Fruit fly (Drosophila melanogaster): Measurements from ENCODE around the gene CG10435.

CG10435 gene

dm6 chr3R:8029496-8030013, 16.6 kb upstream of the CG10435 start, which contains the start of gene ImpE3 (continued):
- TF ChIP-seq Ets21C (GFP tag; optimal IDR thresholded peaks at IDR 0.05) = peak; percentile 44
- peak; percentile 13 for TF ChIP-seq Ets96B (tag; optimal IDR thresholded peaks at IDR 0.05)
- TF ChIP-seq CG10631 (GFP tag; optimal IDR thresholded peaks at IDR 0.05) = peak; percentile 23
- peak; percentile 26 for TF ChIP-seq CG3032 (tag; optimal IDR thresholded peaks at IDR 0.05)
- TF ChIP-seq dac (GFP tag; optimal IDR thresholded peaks at IDR 0.05) = no peak
- TF ChIP-seq CG7368 (GFP tag; optimal IDR thresholded peaks at IDR 0.05) = peak; percentile 23
- TF ChIP-seq CG11762 (GFP tag; optimal IDR thresholded peaks at IDR 0.05; ENCODE audit: insufficient read depth) = peak; percentile 33
- peak; percentile 50 for TF ChIP-seq OdsH (GFP tag; optimal IDR thresholded peaks at IDR 0.05)
- TF ChIP-seq CG6792 (GFP tag; optimal IDR thresholded peaks at IDR 0.05) = peak; percentile 45
- TF ChIP-seq CG1621 (tag; optimal IDR thresholded peaks at IDR 0.05) = no peak
- TF ChIP-seq CG6854 (GFP tag; optimal IDR thresholded peaks at IDR 0.05) = peak; percentile 31
- no peak for TF ChIP-seq Lpt (GFP tag; optimal IDR thresholded peaks at IDR 0.05)
- peak; percentile 80 for TF ChIP-seq vri (GFP tag; optimal IDR thresholded peaks at IDR 0.05)

- peak; percentile 72 for TF ChIP-seq CG3919 (GFP tag; optimal IDR thresholded peaks at IDR 0.05)
- TF ChIP-seq CG11762 (GFP tag; optimal IDR thresholded peaks at IDR 0.05; ENCODE audit: insufficient read depth) = peak; percentile 42
- TF ChIP-seq CG31627 (GFP tag; optimal IDR thresholded peaks at IDR 0.05) = peak; percentile 64
- peak; percentile 92 for TF ChIP-seq CG34406 (GFP tag; optimal IDR thresholded peaks at IDR 0.05)
- peak; percentile 12 for TF ChIP-seq CG8319 (GFP tag; optimal IDR thresholded peaks at IDR 0.05)
- TF ChIP-seq salr (GFP tag; optimal IDR thresholded peaks at IDR 0.05) = peak; percentile 37 to 97
- TF ChIP-seq pdm3 (GFP tag; optimal IDR thresholded peaks at IDR 0.05) = peak; percentile 76
- TF ChIP-seq CG11902 (GFP tag; optimal IDR thresholded peaks at IDR 0.05) = peak; percentile 55
- peak; percentile 77 for TF ChIP-seq Sox14 (GFP tag; optimal IDR thresholded peaks at IDR 0.05)
- TF ChIP-seq fd59A (GFP tag; optimal IDR thresholded peaks at IDR 0.05) = peak; percentile 50
- TF ChIP-seq topi (GFP tag; optimal IDR thresholded peaks at IDR 0.05) = no peak
- peak; percentile 64 for TF ChIP-seq Blimp-1 (GFP tag; optimal IDR thresholded peaks at IDR 0.05)
- peak; percentile 44 for TF ChIP-seq CG1621 (tag; optimal IDR thresholded peaks at IDR 0.05)
- peak; percentile 87 for TF ChIP-seq CG6792 (GFP tag; optimal IDR thresholded peaks at IDR 0.05)
- TF ChIP-seq Hr38 (GFP tag; optimal IDR thresholded peaks at IDR 0.05) = no peak
- TF ChIP-seq CG9139 (GFP tag; optimal IDR thresholded peaks at IDR 0.05) = peak; percentile 82
- TF ChIP-seq net (GFP tag; optimal IDR thresholded peaks at IDR 0.05) = peak; percentile 87
- peak; percentile 66 for TF ChIP-seq dac (GFP tag; optimal IDR thresholded peaks at IDR 0.05)
- TF ChIP-seq spab (GFP tag; optimal IDR thresholded peaks at IDR 0.05) = peak; percentile 74
- TF ChIP-seq CG16779 (tag; optimal IDR thresholded peaks at IDR 0.05) = peak; percentile 91
- TF ChIP-seq CG7368 (GFP tag; optimal IDR thresholded peaks at IDR 0.05) = peak; percentile 71
- no peak for TF ChIP-seq Smox (GFP tag; optimal IDR thresholded peaks at IDR 0.05)
- peak; percentile 51 for TF ChIP-seq Met (GFP tag; optimal IDR thresholded peaks at IDR 0.05)
- TF ChIP-seq cyc (GFP tag; optimal IDR thresholded peaks at IDR 0.05) = peak; percentile 25
- peak; percentile 83 for TF ChIP-seq Ets96B (tag; optimal IDR thresholded peaks at IDR 0.05)
- TF ChIP-seq dsx (GFP tag; optimal IDR thresholded peaks at IDR 0.05; ENCODE audit: poor library complexity, severe bottlenecking) = peak; percentile 85
- TF ChIP-seq CG4318 (GFP tag; optimal IDR thresholded peaks at IDR 0.05) = peak; percentile 89
- peak; percentile 39; the same call in 1 of the 2 replicates for TF ChIP-seq Gug (GFP tag; IDR thresholded peaks at IDR 0.05)
- TF ChIP-seq achi (GFP tag; optimal IDR thresholded peaks at IDR 0.05) = peak; percentile 92
- TF ChIP-seq esn (GFP tag; optimal IDR thresholded peaks at IDR 0.05) = peak; percentile 91
- TF ChIP-seq Hr4 (GFP tag; optimal IDR thresholded peaks at IDR 0.05) = peak; percentile 84
- peak; percentile 83 for TF ChIP-seq Sox102F (GFP tag; optimal IDR thresholded peaks at IDR 0.05)
- TF ChIP-seq Eip78C (GFP tag) = peak; percentile 95
- TF ChIP-seq Hr39 (GFP tag; optimal IDR thresholded peaks at IDR 0.05) = peak; percentile 63
- peak; percentile 76 for TF ChIP-seq CG10669 (GFP tag; optimal IDR thresholded peaks at IDR 0.05)
- peak; percentile 42 for TF ChIP-seq Eip93F (GFP tag; optimal IDR thresholded peaks at IDR 0.05)
- TF ChIP-seq CG3032 (tag; optimal IDR thresholded peaks at IDR 0.05) = peak; percentile 80
- peak; percentile 85 for TF ChIP-seq acj6 (GFP tag; optimal IDR thresholded peaks at IDR 0.05)
- peak; percentile 65 for TF ChIP-seq vri (GFP tag; optimal IDR thresholded peaks at IDR 0.05)
- TF ChIP-seq lz (GFP tag; optimal IDR thresholded peaks at IDR 0.05) = peak; percentile 80
- no peak for TF ChIP-seq fkh (GFP tag; optimal IDR thresholded peaks at IDR 0.05)
- TF ChIP-seq CG6808 (GFP tag; optimal IDR thresholded peaks at IDR 0.05) = peak; percentile 75
- TF ChIP-seq CG6276 (GFP tag; optimal IDR thresholded peaks at IDR 0.05) = peak; percentile 89
These were observed 14.2 kb upstream of the CG10435 start for dm6 chr3R:8027203-8027688.

All from whole organism, prepupa.